Fruit fly (Drosophila melanogaster) whole organism, embryonic: ENCODE measurements around the gene CG3604.

Experiments used
- CG10543 ChIP-seq: fragments of 200-800 bp; sonication (Bioruptor generic); optimal IDR thresholded peaks from 3 replicates; lab custom pipeline; 2017; ENCODE audit warnings: missing biosample characterization, mild to moderate bottlenecking, missing genetic modification characterization, moderate library complexity
- CG11695 ChIP-seq: fragments of 200-800 bp; sonication (Bioruptor generic); IDR thresholded peaks from 3 replicates; pipeline ENCODE4 v1.3.6; 2022; ENCODE audit warnings: missing biosample characterization, missing genetic modification characterization
- CG12219 ChIP-seq: fragments of 200-800 bp; sonication (Bioruptor generic); optimal IDR thresholded peaks from 3 replicates; lab custom pipeline; 2018; ENCODE audit warnings: missing biosample characterization, mild to moderate bottlenecking, missing genetic modification characterization
- CG13894 ChIP-seq: fragments of 200-800 bp; sonication (Bioruptor generic); optimal IDR thresholded peaks from 3 replicates; lab custom pipeline; 2018; ENCODE audit warnings: missing biosample characterization, mild to moderate bottlenecking, missing genetic modification characterization, moderate library complexity
- CG15479 ChIP-seq: fragments of 200-800 bp; sonication (Bioruptor generic); optimal IDR thresholded peaks from 3 replicates; lab custom pipeline; 2019; ENCODE audit warnings: missing biosample characterization, mild to moderate bottlenecking, missing genetic modification characterization, moderate library complexity
- CG15514 ChIP-seq: fragments of 200-800 bp; sonication (Bioruptor generic); optimal IDR thresholded peaks from 3 replicates; lab custom pipeline; 2017; ENCODE audit warnings: missing biosample characterization, missing genetic modification characterization, mild to moderate bottlenecking, moderate library complexity, missing genetic modification reagents
- CG16813 ChIP-seq: fragments of 200-800 bp; sonication (Bioruptor generic); IDR thresholded peaks from 3 replicates; pipeline ENCODE4 v1.3.6; 2022; ENCODE audit warnings: missing biosample characterization, missing genetic modification characterization; ENCODE audit not compliant: partially characterized antibody
- CG17829 ChIP-seq: fragments of 200-800 bp; optimal IDR thresholded peaks from 2 replicates; lab custom pipeline; 2019; ENCODE audit warnings: missing biosample characterization, mild to moderate bottlenecking, missing genetic modification characterization, moderate library complexity
- CG4424 ChIP-seq: fragments of 200-800 bp; sonication (Bioruptor generic); optimal IDR thresholded peaks from 3 replicates; lab custom pipeline; 2016; ENCODE audit warnings: missing biosample characterization, missing genetic modification characterization
- CG5245 ChIP-seq: fragments of 200-800 bp; sonication (Bioruptor generic); optimal IDR thresholded peaks from 3 replicates; lab custom pipeline; 2016; ENCODE audit warnings: missing biosample characterization, missing genetic modification characterization
- CG6683 ChIP-seq: fragments of 200-800 bp; sonication (Bioruptor generic); optimal IDR thresholded peaks from 2 replicates; lab custom pipeline; 2017; ENCODE audit warnings: missing biosample characterization, mild to moderate bottlenecking, missing genetic modification characterization, missing genetic modification reagents
- CG7928 ChIP-seq: fragments of 200-800 bp; sonication (Bioruptor generic); optimal IDR thresholded peaks from 2 replicates; lab custom pipeline; 2017; ENCODE audit warnings: missing biosample characterization, mild to moderate bottlenecking, missing genetic modification characterization
- CG8765 ChIP-seq: fragments of 200-800 bp; sonication (Bioruptor generic); IDR thresholded peaks from 2 replicates; pipeline ENCODE4 v1.3.6; 2022; ENCODE audit warnings: missing biosample characterization, missing genetic modification characterization
- CG9817 ChIP-seq: fragments of 200-800 bp; sonication (Bioruptor generic); optimal IDR thresholded peaks from 2 replicates; lab custom pipeline; 2018; ENCODE audit warnings: missing biosample characterization, mild to moderate bottlenecking, missing genetic modification characterization, moderate library complexity
- Ets97D ChIP-seq: fragments of 200-800 bp; sonication (Bioruptor generic); optimal IDR thresholded peaks from 3 replicates; lab custom pipeline; 2016; ENCODE audit warnings: missing biosample characterization, missing genetic modification characterization
- Fer1 ChIP-seq: fragments of 200-800 bp; sonication (Bioruptor generic); optimal IDR thresholded peaks from 2 replicates; lab custom pipeline; 2017; ENCODE audit warnings: missing biosample characterization, mild to moderate bottlenecking, missing genetic modification characterization
- Fer3 ChIP-seq: fragments of 200-800 bp; sonication (Bioruptor generic); optimal IDR thresholded peaks from 2 replicates; lab custom pipeline; 2018; ENCODE audit warnings: missing biosample characterization, mild to moderate bottlenecking, missing genetic modification characterization, moderate library complexity
- H15 ChIP-seq: fragments of 200-800 bp; sonication (Bioruptor generic); IDR thresholded peaks from 3 replicates; pipeline ENCODE4 v1.3.6; 2022; ENCODE audit warnings: missing biosample characterization, missing genetic modification characterization
- Hr51 ChIP-seq, 2 experiments: fragments of 200-800 bp; sonication (Bioruptor generic); optimal IDR thresholded peaks; 2 replicates in 1 of 2; 3 replicates in 1 of 2; lab custom pipeline; 2016 to 2018; ENCODE audit warnings: missing biosample characterization in 2 of 2, missing genetic modification characterization in 2 of 2, mild to moderate bottlenecking in 1 of 2, moderate library complexity in 1 of 2
- Hr78 ChIP-seq, 2 experiments: fragments of 200-800 bp in 1 of 2; fragments of >200 bp in 1 of 2; sonication (Bioruptor generic) in 1 of 2; optimal IDR thresholded peaks; 2 replicates each; lab custom pipeline; 2017 to 2019; ENCODE audit warnings: missing biosample characterization in 2 of 2, missing genetic modification characterization in 2 of 2, mild to moderate bottlenecking in 1 of 2, moderate library complexity in 1 of 2
- MBD-R2 ChIP-seq: fragments of 200-800 bp; sonication (Bioruptor generic); IDR thresholded peaks from 2 replicates; pipeline ENCODE4 v1.3.6; 2022; ENCODE audit warnings: missing biosample characterization, missing genetic modification characterization
- Pdp1 ChIP-seq, 2 experiments: fragments of 200-800 bp; sonication (Bioruptor generic); optimal IDR thresholded peaks; 3 replicates each; lab custom pipeline; 2016; ENCODE audit warnings: missing biosample characterization in 2 of 2, missing genetic modification characterization in 2 of 2, mild to moderate bottlenecking in 1 of 2, moderate library complexity in 1 of 2
- Sin3A ChIP-seq: fragments of >200 bp; optimal IDR thresholded peaks from 2 replicates; lab custom pipeline; 2018
- Spps ChIP-seq: fragments of 200-800 bp; sonication (Bioruptor generic); optimal IDR thresholded peaks from 2 replicates; lab custom pipeline; 2018; ENCODE audit warnings: missing biosample characterization, mild to moderate bottlenecking, missing genetic modification characterization
- bowl ChIP-seq: fragments of 200-800 bp; sonication (Bioruptor generic); IDR thresholded peaks from 2 replicates; pipeline ENCODE4 v1.3.6; 2022; ENCODE audit warnings: missing biosample characterization, missing genetic modification characterization
- br ChIP-seq: fragments of >200 bp; optimal IDR thresholded peaks from 2 replicates; lab custom pipeline; 2017
- cas ChIP-seq: fragments of 200-800 bp; sonication (Bioruptor generic); IDR thresholded peaks from 2 replicates; pipeline ENCODE4 v1.3.6; 2022; ENCODE audit warnings: missing biosample characterization, missing genetic modification characterization
- fd102C ChIP-seq: fragments of 200-800 bp; sonication (Bioruptor generic); optimal IDR thresholded peaks from 2 replicates; lab custom pipeline; 2018; ENCODE audit warnings: missing biosample characterization, mild to moderate bottlenecking, missing genetic modification characterization, moderate library complexity
- grn ChIP-seq: fragments of 200-800 bp; sonication (Bioruptor generic); optimal IDR thresholded peaks from 3 replicates; lab custom pipeline; 2017; ENCODE audit warnings: missing biosample characterization, missing genetic modification characterization
- inv ChIP-seq: fragments of 200-800 bp; sonication (Bioruptor generic); IDR thresholded peaks from 2 replicates; pipeline ENCODE4 v1.3.6; 2022; ENCODE audit warnings: missing biosample characterization, missing genetic modification characterization; ENCODE audit not compliant: partially characterized antibody
- sens-2 ChIP-seq: fragments of 200-800 bp; sonication (Bioruptor generic); IDR thresholded peaks from 2 replicates; pipeline ENCODE4 v1.3.6; 2022; ENCODE audit warnings: missing biosample characterization, missing genetic modification characterization
- sim ChIP-seq: fragments of 200-800 bp; sonication (Bioruptor generic); IDR thresholded peaks from 2 replicates; pipeline ENCODE4 v1.3.6; 2022; ENCODE audit warnings: missing biosample characterization, missing genetic modification characterization
- sisA ChIP-seq: fragments of 200-800 bp; sonication (Bioruptor generic); IDR thresholded peaks from 2 replicates; pipeline ENCODE4 v1.3.6; 2022; ENCODE audit warnings: missing biosample characterization, missing genetic modification characterization
- sob ChIP-seq: fragments of 200-800 bp; sonication (Bioruptor generic); IDR thresholded peaks from 2 replicates; pipeline ENCODE4 v1.3.6; 2022; ENCODE audit warnings: missing biosample characterization, missing genetic modification characterization
- stc ChIP-seq: fragments of 200-800 bp; sonication (Bioruptor generic); IDR thresholded peaks from 2 replicates; pipeline ENCODE4 v1.3.6; 2022; ENCODE audit warnings: missing biosample characterization, missing genetic modification characterization
- sug ChIP-seq: fragments of 200-800 bp; optimal IDR thresholded peaks from 2 replicates; lab custom pipeline; 2019; ENCODE audit warnings: missing biosample characterization, mild to moderate bottlenecking, missing genetic modification characterization, moderate library complexity
- trem ChIP-seq: fragments of 200-800 bp; optimal IDR thresholded peaks from 3 replicates; lab custom pipeline; 2019; ENCODE audit warnings: missing biosample characterization, mild to moderate bottlenecking, missing genetic modification characterization, moderate library complexity
- wor ChIP-seq: fragments of 200-800 bp; sonication (Bioruptor generic); IDR thresholded peaks from 2 replicates; pipeline ENCODE4 v1.3.6; 2022; ENCODE audit warnings: missing biosample characterization, missing genetic modification characterization

The CG3604 gene

DNA sequence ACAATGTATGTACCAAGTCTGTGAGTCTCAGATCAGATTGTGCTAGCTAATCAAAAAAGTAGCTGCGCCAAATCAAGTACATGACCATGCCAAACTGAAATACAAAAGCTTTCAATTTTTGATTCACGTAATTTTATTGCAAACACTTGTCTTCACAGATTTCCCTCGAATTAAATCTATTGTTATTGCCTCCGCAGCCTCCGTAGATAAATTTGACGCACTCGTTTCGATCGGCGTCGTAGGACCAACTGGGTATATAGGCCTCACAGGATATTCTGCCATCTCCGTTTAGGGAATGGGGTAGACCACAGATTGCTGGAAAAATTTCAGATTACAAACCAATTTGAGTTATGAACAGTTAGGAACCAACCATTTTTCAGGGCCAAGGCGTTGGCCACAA lies 2.8 kb downstream of the CG3604 start, which contains the start of gene CG43165:
CG43165 (minus strand) TSS at position 101 of the 400 bp plus-strand sequence.
- TF ChIP-seq Pdp1 (GFP tag; optimal IDR thresholded peaks at IDR 0.05; lab: Kevin White, UChicago) (peak in 1 of 2 experiments; percentile 12), Fer1 (no peak), CG8765 (peak; percentile 22; the same call in 1 of the 2 replicates), Hr51 (GFP tag; optimal IDR thresholded peaks at IDR 0.05; lab: Kevin White, UChicago) (no peak), sob (GFP tag; lab: Robert Waterston, UW) (no peak), CG16813 (GFP tag; lab: Robert Waterston, UW) (no peak), trem (tag; lab: Kevin White, UChicago) (no peak)
- TF ChIP-seq, all 482 proteins: peak for 2

DNA sequence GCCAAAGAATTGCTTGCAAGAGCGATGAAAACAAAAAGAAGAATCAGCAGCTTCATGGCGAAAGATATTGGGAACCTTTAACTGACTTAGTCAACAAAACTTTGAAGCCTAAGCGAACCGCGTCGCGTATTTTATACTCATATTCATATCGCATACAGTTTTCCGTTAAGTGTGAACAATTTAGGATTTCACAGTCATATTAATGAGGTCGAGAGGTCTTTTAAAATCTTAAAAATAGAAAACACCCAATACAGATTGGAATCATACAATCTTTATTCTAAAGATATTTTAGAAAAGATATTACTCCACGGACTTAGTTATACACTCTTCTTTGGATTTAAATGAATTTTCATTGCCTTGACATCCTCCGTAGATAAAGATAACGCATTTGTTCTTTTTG lies 3.9 kb downstream of the CG3604 start, which contains the start of gene Acp24A4:
Acp24A4 (minus strand) TSS at position 101 of the 400 bp plus-strand sequence.
- TF ChIP-seq CG11695 (no peak), bowl (GFP tag; lab: Robert Waterston, UW) (no peak), CG15479 (GFP tag; lab: Kevin White, UChicago) (no peak), grn (no peak), H15 (GFP tag; lab: Robert Waterston, UW) (no peak), CG17829 (tag; lab: Kevin White, UChicago) (no peak), inv (GFP tag; lab: Robert Waterston, UW) (no peak), stc (no peak), CG6683 (no peak), sim (GFP tag; lab: Robert Waterston, UW) (no peak), Hr78 (GFP tag; optimal IDR thresholded peaks at IDR 0.05; lab: Kevin White, UChicago) (no peak), CG4424 (no peak), Hr51 (GFP tag; optimal IDR thresholded peaks at IDR 0.05; lab: Kevin White, UChicago) (no peak), Sin3A (lab: Kevin White, UChicago) (no peak), CG15514 (GFP tag; lab: Kevin White, UChicago) (no peak), wor (no peak)

DNA sequence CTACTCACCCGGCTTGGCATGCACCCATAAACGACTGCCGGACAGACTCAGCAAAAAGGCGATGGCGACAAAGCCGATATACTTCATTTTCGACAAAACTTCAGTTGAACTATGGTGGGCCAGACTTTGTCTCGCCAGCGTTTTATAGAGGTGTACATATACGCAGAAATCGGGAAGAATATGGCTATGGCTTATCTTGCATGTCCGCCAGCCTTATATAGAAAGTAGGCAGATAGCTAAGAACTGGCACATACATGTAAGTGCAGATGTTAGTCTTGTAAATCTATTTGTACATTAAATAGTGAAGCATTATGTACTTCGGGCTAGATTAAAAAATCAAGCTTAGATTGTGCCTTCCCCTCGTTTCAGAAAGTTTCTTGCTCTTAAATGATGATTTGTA lies 4.6 kb downstream of the CG3604 start, which contains the start of gene CG3513:
CG3513 (minus strand) TSS at position 101 of the 400 bp plus-strand sequence.
- TF ChIP-seq fd102C (no peak), CG9817 (no peak), br (lab: Kevin White, UChicago) (no peak), Ets97D (GFP tag; lab: Kevin White, UChicago) (no peak), CG5245 (GFP tag; lab: Kevin White, UChicago) (no peak), Fer3 (tag; lab: Kevin White, UChicago) (no peak), CG13894 (tag; lab: Kevin White, UChicago) (no peak), sens-2 (GFP tag; lab: Robert Waterston, UW) (no peak), CG8765 (no peak), CG12219 (GFP tag; lab: Kevin White, UChicago) (no peak), CG7928 (GFP tag; lab: Kevin White, UChicago) (no peak), sug (tag; lab: Kevin White, UChicago) (no peak), sisA (GFP tag; lab: Robert Waterston, UW) (no peak), Spps (tag; lab: Kevin White, UChicago) (no peak), cas (GFP tag; lab: Robert Waterston, UW) (no peak), CG10543 (no peak), MBD-R2 (GFP tag; lab: Robert Waterston, UW) (no peak)
